Worm (Caenorhabditis elegans): ENCODE results near the gene C10E2.1.

The C10E2.1 gene

DNA sequence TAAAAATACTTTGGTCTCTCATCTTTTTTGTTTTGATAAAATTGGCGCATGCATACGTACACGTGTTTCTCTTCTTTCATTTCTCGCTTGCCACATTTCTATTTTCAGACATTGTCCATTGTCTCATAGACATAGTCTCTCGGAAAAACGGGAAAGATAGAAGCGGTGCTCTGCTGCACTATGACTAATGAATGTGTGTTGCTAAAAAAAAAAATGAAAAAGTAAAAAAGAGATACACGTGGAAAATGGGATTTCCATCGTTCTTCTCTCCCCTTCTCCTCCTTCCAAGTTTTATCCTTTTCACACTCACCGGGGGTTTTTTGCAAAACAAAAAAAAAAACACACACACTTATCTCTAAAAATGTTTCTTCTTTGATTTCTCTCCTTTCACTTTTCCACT lies 27.7 kb upstream of the C10E2.1 start:
- no peak for TF ChIP-seq ceh-19 (GFP tag; optimal IDR thresholded peaks at IDR 0.05)
- TF ChIP-seq ref-2 (tag; optimal IDR thresholded peaks at IDR 0.05) = no peak
- TF ChIP-seq fax-1 (tag; optimal IDR thresholded peaks at IDR 0.05) = no peak
- no peak for TF ChIP-seq rnt-1 (tag; optimal IDR thresholded peaks at IDR 0.05)
- no peak for TF ChIP-seq K09A11.1 (tag; optimal IDR thresholded peaks at IDR 0.05; ENCODE audit: insufficient read depth)
- no peak for TF ChIP-seq elt-4 (tag; optimal IDR thresholded peaks at IDR 0.05)
- no peak for TF ChIP-seq K02D7.2 (tag; optimal IDR thresholded peaks at IDR 0.05)
- TF ChIP-seq pax-1 (tag; optimal IDR thresholded peaks at IDR 0.05) = no peak
- TF ChIP-seq hlh-6 (tag; optimal IDR thresholded peaks at IDR 0.05) = no peak
- no peak for TF ChIP-seq tbx-7 (tag; optimal IDR thresholded peaks at IDR 0.05)
- TF ChIP-seq ceh-6 (GFP tag; optimal IDR thresholded peaks at IDR 0.05) = no peak
- no peak for TF ChIP-seq eyg-1 (tag; optimal IDR thresholded peaks at IDR 0.05)
- no peak for TF ChIP-seq odd-2 (tag; optimal IDR thresholded peaks at IDR 0.05)
- no peak for TF ChIP-seq sdc-2 (tag; optimal IDR thresholded peaks at IDR 0.05)
- no peak for TF ChIP-seq ztf-16 (tag; optimal IDR thresholded peaks at IDR 0.05)
- TF ChIP-seq unc-3 (GFP tag; conservative IDR thresholded peaks at IDR 0.05) = no peak
- no peak for TF ChIP-seq unc-3 (tag; optimal IDR thresholded peaks at IDR 0.05)
- TF ChIP-seq C08G9.2 (tag; optimal IDR thresholded peaks at IDR 0.05) = no peak
- no peak for TF ChIP-seq dve-1 (tag; optimal IDR thresholded peaks at IDR 0.05)
- no peak for TF ChIP-seq nhr-232 (tag; optimal IDR thresholded peaks at IDR 0.05)

- TF ChIP-seq madf-2 (tag; optimal IDR thresholded peaks at IDR 0.05) (no peak), ets-4 (tag; optimal IDR thresholded peaks at IDR 0.05) (no peak), elt-4 (tag; optimal IDR thresholded peaks at IDR 0.05) (no peak), nhr-232 (tag; optimal IDR thresholded peaks at IDR 0.05) (no peak)
These were observed 25.2 kb upstream of the C10E2.1 start for ce11 chrX:16737478-16737877.

- TF ChIP-seq unc-42 (tag; optimal IDR thresholded peaks at IDR 0.05) (no peak), hlh-6 (tag; optimal IDR thresholded peaks at IDR 0.05) (no peak), fkh-10 (GFP tag; optimal IDR thresholded peaks at IDR 0.05) (no peak), pqm-1 (tag; optimal IDR thresholded peaks at IDR 0.05) (no peak), ama-1 (optimal IDR thresholded peaks at IDR 0.05) (no peak), pros-1 (tag; optimal IDR thresholded peaks at IDR 0.05) (no peak), ahr-1 (tag; optimal IDR thresholded peaks at IDR 0.05) (no peak), C08G9.2 (tag; optimal IDR thresholded peaks at IDR 0.05) (no peak), nhr-11 (tag; optimal IDR thresholded peaks at IDR 0.05) (no peak), rnt-1 (tag; optimal IDR thresholded peaks at IDR 0.05) (no peak), dve-1 (tag; optimal IDR thresholded peaks at IDR 0.05) (no peak), hlh-15 (tag; optimal IDR thresholded peaks at IDR 0.05) (no peak), unc-3 (GFP tag; conservative IDR thresholded peaks at IDR 0.05) (no peak), unc-3 (tag; optimal IDR thresholded peaks at IDR 0.05) (no peak), lin-11 (tag; optimal IDR thresholded peaks at IDR 0.05) (no peak), unc-55 (GFP tag; optimal IDR thresholded peaks at IDR 0.05) (no peak), ceh-31 (tag; optimal IDR thresholded peaks at IDR 0.05) (no peak), ets-4 (tag; optimal IDR thresholded peaks at IDR 0.05) (no peak), ceh-9 (tag; optimal IDR thresholded peaks at IDR 0.05) (no peak), sox-4 (tag; optimal IDR thresholded peaks at IDR 0.05) (no peak), tbx-7 (tag; optimal IDR thresholded peaks at IDR 0.05) (no peak)
These were observed 17.7 kb upstream of the C10E2.1 start, which contains the start of gene C10E2.2 for ce11 chrX:16744940-16745339. Gene C10E2.2, plus strand, starts transcription at chrX:16745240.

DNA sequence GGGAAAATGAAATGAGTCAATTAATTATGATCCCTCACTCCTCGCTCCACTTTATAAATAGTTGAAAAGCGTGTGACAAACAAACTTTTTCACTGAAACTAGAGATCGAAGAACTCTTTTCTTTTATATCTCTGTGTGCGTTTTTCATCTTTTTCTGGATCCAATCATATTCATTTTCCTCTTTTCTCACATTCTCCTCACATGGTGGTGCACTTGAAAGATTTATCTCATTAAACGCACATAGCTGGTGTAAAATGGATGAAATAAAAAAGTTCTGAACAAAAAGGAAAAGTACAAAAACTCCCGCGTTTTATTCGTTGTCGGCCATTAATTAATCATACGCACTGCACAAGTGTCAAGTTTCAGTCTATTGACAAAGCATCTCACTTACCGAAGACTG lies 10.4 kb upstream of the C10E2.1 start:
- TF ChIP-seq hlh-15 (tag; optimal IDR thresholded peaks at IDR 0.05) (no peak), elt-4 (tag; optimal IDR thresholded peaks at IDR 0.05) (no peak), ceh-6 (GFP tag; optimal IDR thresholded peaks at IDR 0.05) (no peak), unc-86 (tag; optimal IDR thresholded peaks at IDR 0.05) (no peak), ttx-3 (tag; optimal IDR thresholded peaks at IDR 0.05) (no peak), tbx-2 (tag; optimal IDR thresholded peaks at IDR 0.05) (no peak), pag-3 (tag; optimal IDR thresholded peaks at IDR 0.05; ENCODE audit: borderline replicate concordance) (no peak), ceh-30 (tag; optimal IDR thresholded peaks at IDR 0.05) (no peak), T23F11.4 (GFP tag; optimal IDR thresholded peaks at IDR 0.05) (no peak), lim-6 (tag; optimal IDR thresholded peaks at IDR 0.05) (no peak)
